Fruit fly (Drosophila melanogaster): Measurements from ENCODE around the gene spict.
A peak's percentile ranks its signal among the peaks of the same experiment; 100 is the strongest.

spict gene

DNA sequence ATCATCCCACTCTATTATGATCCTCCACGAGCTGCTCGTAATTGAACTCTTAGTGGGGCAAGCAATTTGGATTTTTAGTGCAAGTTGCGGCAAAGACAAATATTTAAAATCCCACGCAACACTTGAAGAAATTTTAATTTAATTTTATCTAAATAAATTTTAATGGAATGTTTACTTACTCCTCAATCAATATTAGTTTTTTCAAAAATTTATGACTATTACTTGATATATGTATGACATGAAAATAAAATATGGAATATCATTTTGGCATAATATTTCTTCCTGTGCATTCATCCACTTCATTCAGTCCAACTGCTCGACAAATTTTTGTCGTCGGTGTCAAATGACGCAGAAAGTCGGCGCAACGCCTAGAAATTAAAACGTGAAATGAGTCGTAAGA lies 45.5 kb downstream of the spict start (continued):
- peak; percentile 12 for TF ChIP-seq gsb-n (tag; optimal IDR thresholded peaks at IDR 0.05)
- TF ChIP-seq ind (GFP tag; optimal IDR thresholded peaks at IDR 0.05): no peak
- TF ChIP-seq pros (GFP tag; optimal IDR thresholded peaks at IDR 0.05): no peak
- TF ChIP-seq CG7357 (GFP tag; IDR thresholded peaks at IDR 0.05): no peak
- TF ChIP-seq az2 (GFP tag; optimal IDR thresholded peaks at IDR 0.05): no peak
- TF ChIP-seq peb (GFP tag; IDR thresholded peaks at IDR 0.05): no peak
- no peak for TF ChIP-seq Stat92E (GFP tag; optimal IDR thresholded peaks at IDR 0.05)
- TF ChIP-seq Bteb2 (GFP tag; optimal IDR thresholded peaks at IDR 0.05): no peak
- no peak for TF ChIP-seq CG6813 (GFP tag; optimal IDR thresholded peaks at IDR 0.05)
- no peak for TF ChIP-seq mld (GFP tag; IDR thresholded peaks at IDR 0.05; ENCODE audit: partially characterized antibody)
- no peak for TF ChIP-seq CG6683 (GFP tag; optimal IDR thresholded peaks at IDR 0.05)
- TF ChIP-seq Hmx (GFP tag; optimal IDR thresholded peaks at IDR 0.05): no peak
- no peak for TF ChIP-seq CG11085 (GFP tag; IDR thresholded peaks at IDR 0.05)
- TF ChIP-seq CG7928 (GFP tag; optimal IDR thresholded peaks at IDR 0.05): no peak
- no peak for TF ChIP-seq Hand (GFP tag; optimal IDR thresholded peaks at IDR 0.05)
- TF ChIP-seq Hr51 (GFP tag; optimal IDR thresholded peaks at IDR 0.05): peak in 1 of 2 experiments; percentile 63
- TF ChIP-seq Sry-β (GFP tag; optimal IDR thresholded peaks at IDR 0.05): no peak
- TF ChIP-seq BtbVII (GFP tag; optimal IDR thresholded peaks at IDR 0.05): no peak
- no peak for TF ChIP-seq CG12942 (GFP tag; optimal IDR thresholded peaks at IDR 0.05)
- no peak for TF ChIP-seq CG17612 (GFP tag; IDR thresholded peaks at IDR 0.05)
- TF ChIP-seq CG13624 (GFP tag; optimal IDR thresholded peaks at IDR 0.05): no peak
- TF ChIP-seq dmrt11E (tag; optimal IDR thresholded peaks at IDR 0.05): peak; percentile 20
- no peak for TF ChIP-seq cg (GFP tag; optimal IDR thresholded peaks at IDR 0.05)
- no peak for TF ChIP-seq Atf3 (GFP tag; optimal IDR thresholded peaks at IDR 0.05)
- TF ChIP-seq croc (GFP tag; conservative IDR thresholded peaks at IDR 0.05): no peak
- TF ChIP-seq CG30020 (tag; optimal IDR thresholded peaks at IDR 0.05): no peak
- TF ChIP-seq CG13424 (tag; optimal IDR thresholded peaks at IDR 0.05): no peak
- no peak for TF ChIP-seq Deaf1 (tag; optimal IDR thresholded peaks at IDR 0.05)
- TF ChIP-seq CG11398 (GFP tag; optimal IDR thresholded peaks at IDR 0.05): no peak
- TF ChIP-seq CG3163 (GFP tag; optimal IDR thresholded peaks at IDR 0.05): no peak
- no peak for TF ChIP-seq CG4424 (GFP tag; optimal IDR thresholded peaks at IDR 0.05)
- peak; percentile 41 for TF ChIP-seq CG7839 (tag; optimal IDR thresholded peaks at IDR 0.05)
- no peak for TF ChIP-seq dm (GFP tag; optimal IDR thresholded peaks at IDR 0.05)
- no peak for TF ChIP-seq repo (GFP tag; optimal IDR thresholded peaks at IDR 0.05)
- TF ChIP-seq emc (GFP tag; optimal IDR thresholded peaks at IDR 0.05): no peak
- TF ChIP-seq Camta (GFP tag; optimal IDR thresholded peaks at IDR 0.05): no peak
- peak; percentile 21 for TF ChIP-seq CG7556 (GFP tag; optimal IDR thresholded peaks at IDR 0.05)
- TF ChIP-seq pfk (GFP tag; optimal IDR thresholded peaks at IDR 0.05): no peak
- TF ChIP-seq CG11723 (GFP tag; optimal IDR thresholded peaks at IDR 0.05): no peak
- TF ChIP-seq CG2889 (GFP tag; IDR thresholded peaks at IDR 0.05): no peak
- TF ChIP-seq CG15696 (tag; optimal IDR thresholded peaks at IDR 0.05): no peak
- TF ChIP-seq rib (GFP tag; IDR thresholded peaks at IDR 0.05): no peak
- no peak for TF ChIP-seq vnd (GFP tag; IDR thresholded peaks at IDR 0.05; ENCODE audit: partially characterized antibody)
- no peak for TF ChIP-seq pum (GFP tag; optimal IDR thresholded peaks at IDR 0.05)
- no peak for TF ChIP-seq Myb (GFP tag; optimal IDR thresholded peaks at IDR 0.05)
- no peak for TF ChIP-seq HmgZ (tag; optimal IDR thresholded peaks at IDR 0.05)
- no peak for TF ChIP-seq CG42726 (GFP tag; IDR thresholded peaks at IDR 0.05; ENCODE audit: partially characterized antibody)
- no peak for TF ChIP-seq bowl (GFP tag; IDR thresholded peaks at IDR 0.05)
- 0 out of 2 replicates have a peak, but pooled peaks have one; percentile 8 for TF ChIP-seq CG6689 (GFP tag; IDR thresholded peaks at IDR 0.05)
- TF ChIP-seq gt (GFP tag; IDR thresholded peaks at IDR 0.05): no peak
- TF ChIP-seq CG8290 (GFP tag; optimal IDR thresholded peaks at IDR 0.05): no peak
- TF ChIP-seq CG8290 (tag; optimal IDR thresholded peaks at IDR 0.05): no peak
